Worm (Caenorhabditis elegans) whole organism, L3 larva: ENCODE data around the gene K08F4.5.

ENCODE experiments used
- R02D3.7 ChIP-seq: fragments of 150-350 bp; optimal IDR thresholded peaks from 2 replicates; lab custom pipeline; 2014; ENCODE audit warnings: missing biosample characterization, missing genetic modification characterization
- ZK546.5 ChIP-seq: sonication (generic microtip); optimal IDR thresholded peaks from 2 replicates; lab custom pipeline; 2017; ENCODE audit warnings: missing biosample characterization, missing genetic modification characterization
- ama-1 ChIP-seq: fragments of 150-350 bp; optimal IDR thresholded peaks from 2 replicates; lab custom pipeline; 2018
- ceh-28 ChIP-seq: fragments of 150-350 bp; optimal IDR thresholded peaks from 2 replicates; lab custom pipeline; 2014; ENCODE audit warnings: missing biosample characterization, missing genetic modification reagents, missing genetic modification characterization
- ceh-9 ChIP-seq: sonication (generic microtip); optimal IDR thresholded peaks from 2 replicates; lab custom pipeline; 2018; ENCODE audit warnings: missing biosample characterization, missing genetic modification characterization
- daf-12 ChIP-seq: fragments of 150-350 bp; optimal IDR thresholded peaks from 2 replicates; lab custom pipeline; 2014; ENCODE audit warnings: missing biosample characterization, missing genetic modification reagents, missing genetic modification characterization
- egl-5 ChIP-seq: fragments of 150-350 bp; optimal IDR thresholded peaks from 2 replicates; lab custom pipeline; 2017; ENCODE audit warnings: missing biosample characterization, missing genetic modification reagents, missing genetic modification characterization, inconsistent platforms
- elt-2 ChIP-seq: sonication (generic microtip); optimal IDR thresholded peaks from 2 replicates; lab custom pipeline; 2016; ENCODE audit warnings: missing genetic modification reagents, mild to moderate bottlenecking, missing genetic modification characterization, missing compliant biosample characterization
- eor-1 ChIP-seq, 2 experiments: fragments of 150-350 bp; optimal IDR thresholded peaks; 2 replicates each; lab custom pipeline; 2014 to 2018; ENCODE audit warnings: missing biosample characterization in 2 of 2, missing genetic modification characterization in 2 of 2
- fos-1 ChIP-seq: fragments of 150-350 bp; optimal IDR thresholded peaks from 2 replicates; lab custom pipeline; 2014; ENCODE audit warnings: missing biosample characterization, missing genetic modification characterization
- hmg-11 ChIP-seq: sonication (generic microtip); optimal IDR thresholded peaks from 2 replicates; lab custom pipeline; 2016; ENCODE audit warnings: missing genetic modification characterization, missing compliant biosample characterization
- jun-1 ChIP-seq: fragments of 150-350 bp; optimal IDR thresholded peaks from 2 replicates; lab custom pipeline; 2014; ENCODE audit warnings: missing biosample characterization, missing genetic modification reagents, missing genetic modification characterization
- lin-15B ChIP-seq: fragments of 150-350 bp; optimal IDR thresholded peaks from 2 replicates; lab custom pipeline; 2014; ENCODE audit warnings: missing biosample characterization, missing genetic modification characterization
- mml-1 ChIP-seq: fragments of 150-350 bp; sonication (generic microtip); optimal IDR thresholded peaks from 3 replicates; lab custom pipeline; 2014; ENCODE audit warnings: missing biosample characterization, missing genetic modification characterization
- nfya-1 ChIP-seq: sonication (generic microtip); optimal IDR thresholded peaks from 2 replicates; lab custom pipeline; 2017; ENCODE audit warnings: missing genetic modification characterization, mild to moderate bottlenecking, missing compliant biosample characterization, antibody characterized with exemption, moderate library complexity; ENCODE audit not compliant: insufficient read depth
- nhr-23 ChIP-seq: fragments of 150-350 bp; optimal IDR thresholded peaks from 2 replicates; lab custom pipeline; 2014; ENCODE audit warnings: missing biosample characterization, missing genetic modification reagents, missing genetic modification characterization
- nhr-237 ChIP-seq: fragments of 150-350 bp; optimal IDR thresholded peaks from 2 replicates; lab custom pipeline; 2014; ENCODE audit warnings: missing biosample characterization, missing genetic modification characterization
- nhr-28 ChIP-seq: fragments of 150-350 bp; optimal IDR thresholded peaks from 2 replicates; lab custom pipeline; 2014; ENCODE audit warnings: missing biosample characterization, missing genetic modification characterization
- nhr-67 ChIP-seq: fragments of 150-350 bp; optimal IDR thresholded peaks from 2 replicates; lab custom pipeline; 2014; ENCODE audit warnings: missing biosample characterization, missing genetic modification characterization
- nhr-77 ChIP-seq: fragments of 150-350 bp; optimal IDR thresholded peaks from 2 replicates; lab custom pipeline; 2014; ENCODE audit warnings: missing biosample characterization, missing genetic modification characterization
- pha-4 ChIP-seq: fragments of 150-350 bp; optimal IDR thresholded peaks from 2 replicates; lab custom pipeline; 2014; ENCODE audit warnings: missing biosample characterization, missing genetic modification reagents, missing genetic modification characterization
- sea-2 ChIP-seq: fragments of 150-350 bp; sonication (generic microtip); optimal IDR thresholded peaks from 4 replicates; lab custom pipeline; 2014; ENCODE audit warnings: missing biosample characterization, missing genetic modification reagents, missing genetic modification characterization
- skn-1 ChIP-seq: fragments of 150-350 bp; optimal IDR thresholded peaks from 2 replicates; lab custom pipeline; 2014; ENCODE audit warnings: missing biosample characterization, missing genetic modification characterization
- unc-39 ChIP-seq: sonication (generic microtip); optimal IDR thresholded peaks from 4 replicates; lab custom pipeline; 2017; ENCODE audit warnings: missing biosample characterization, missing genetic modification characterization
- unc-62 ChIP-seq: fragments of 150-350 bp; sonication (generic microtip); optimal IDR thresholded peaks from 4 replicates; lab custom pipeline; 2014; ENCODE audit warnings: missing biosample characterization, missing genetic modification reagents, missing genetic modification characterization
- zag-1 ChIP-seq: fragments of 150-350 bp; optimal IDR thresholded peaks from 2 replicates; lab custom pipeline; 2014; ENCODE audit warnings: missing biosample characterization, missing genetic modification characterization
- ztf-11 ChIP-seq: fragments of 150-350 bp; optimal IDR thresholded peaks from 2 replicates; lab custom pipeline; 2014; ENCODE audit warnings: missing biosample characterization, missing genetic modification characterization
- ztf-4 ChIP-seq: fragments of 150-350 bp; optimal IDR thresholded peaks from 2 replicates; lab custom pipeline; 2014; ENCODE audit warnings: missing biosample characterization, missing genetic modification characterization

The K08F4.5 gene

DNA sequence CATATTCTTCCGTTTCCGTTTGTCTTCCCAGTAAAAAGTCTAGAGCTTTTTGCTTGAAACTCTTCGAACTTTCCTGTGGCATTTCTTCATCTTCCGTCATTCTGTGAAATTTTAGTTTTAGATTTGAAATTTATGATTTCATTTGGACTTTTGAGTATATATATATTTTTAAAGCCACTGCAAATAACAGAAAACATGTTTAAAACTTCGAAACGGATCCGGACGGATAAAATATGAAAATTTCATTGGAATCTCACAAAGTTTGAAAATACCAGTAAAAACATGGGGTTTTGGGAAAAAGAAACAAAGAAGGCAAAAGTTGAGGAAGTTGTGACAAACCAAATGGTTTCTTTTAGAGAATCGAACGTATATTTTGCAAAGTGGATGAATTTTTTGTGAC lies 13.2 kb upstream of the K08F4.5 start, which contains the start of gene pigs-1:
Gene pigs-1, minus strand, starts transcription at position 101 of the 400 bp plus-strand sequence.
- TF ChIP-seq eor-1 (tag; optimal IDR thresholded peaks at IDR 0.05; lab: Kevin White, UChicago) (no peak), ceh-28 (tag; lab: Kevin White, UChicago) (no peak), zag-1 (tag; lab: Kevin White, UChicago) (no peak), ama-1 (lab: Kevin White, UChicago) (no peak), unc-62 (GFP tag; lab: Kevin White, UChicago) (no peak), lin-15B (tag; lab: Kevin White, UChicago) (no peak), ztf-4 (no peak), ceh-9 (tag; lab: Kevin White, UChicago) (no peak), nhr-23 (no peak)
- TF ChIP-seq, all 47 proteins: peak for 0

DNA sequence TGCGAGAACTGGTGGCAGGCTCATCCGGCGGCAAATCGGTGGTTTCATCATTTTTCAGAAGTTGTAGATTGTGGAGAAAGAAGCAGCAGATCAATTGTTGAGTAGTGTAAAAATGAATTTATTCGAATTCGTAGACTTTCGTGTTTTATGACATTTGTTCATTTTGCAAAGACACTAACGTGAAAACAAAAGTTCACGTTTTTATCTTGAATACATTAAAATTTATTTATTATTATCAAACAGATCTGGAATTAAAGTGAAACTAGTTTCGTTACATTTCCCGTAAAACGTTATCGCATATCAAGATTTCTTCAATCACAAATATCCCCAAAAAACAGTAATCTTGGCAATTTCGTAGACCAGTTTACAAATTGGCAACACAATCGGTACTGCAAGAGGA lies 11.2 kb upstream of the K08F4.5 start, which contains the start of gene T14G10.8:
Gene T14G10.8, minus strand, starts transcription at position 101 of the 400 bp plus-strand sequence.
- TF ChIP-seq zag-1 (tag; lab: Kevin White, UChicago) (no peak), nhr-237 (no peak), mml-1 (tag; lab: Kevin White, UChicago) (no peak), ztf-11 (tag; lab: Kevin White, UChicago) (no peak)

DNA sequence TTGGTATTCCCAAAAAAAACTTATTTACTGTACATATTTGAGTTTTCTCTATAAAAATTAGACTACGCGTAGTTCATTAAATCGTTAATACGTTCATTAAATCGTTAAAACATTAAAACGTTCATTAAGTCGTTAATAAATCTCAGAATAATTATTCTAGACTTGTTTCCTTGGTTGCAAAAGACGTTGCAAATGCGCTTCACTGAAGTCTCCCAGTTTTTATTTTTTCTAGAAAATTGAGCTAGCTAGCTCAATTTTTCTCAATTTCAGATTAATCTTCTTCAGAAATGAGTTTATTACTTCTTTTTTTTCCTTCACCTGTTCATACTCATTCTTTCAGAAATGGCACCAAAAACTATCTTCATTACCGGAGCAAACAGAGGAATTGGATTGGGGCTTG lies 9.2 kb upstream of the K08F4.5 start:
- TF ChIP-seq daf-12: no peak
- no peak for TF ChIP-seq fos-1
- no peak for TF ChIP-seq R02D3.7
- TF ChIP-seq elt-2 (tag; lab: Kevin White, UChicago): no peak
- no peak for TF ChIP-seq eor-1 (tag; optimal IDR thresholded peaks at IDR 0.05; lab: Kevin White, UChicago)
- no peak for TF ChIP-seq nhr-28 (tag; lab: Kevin White, UChicago)

DNA sequence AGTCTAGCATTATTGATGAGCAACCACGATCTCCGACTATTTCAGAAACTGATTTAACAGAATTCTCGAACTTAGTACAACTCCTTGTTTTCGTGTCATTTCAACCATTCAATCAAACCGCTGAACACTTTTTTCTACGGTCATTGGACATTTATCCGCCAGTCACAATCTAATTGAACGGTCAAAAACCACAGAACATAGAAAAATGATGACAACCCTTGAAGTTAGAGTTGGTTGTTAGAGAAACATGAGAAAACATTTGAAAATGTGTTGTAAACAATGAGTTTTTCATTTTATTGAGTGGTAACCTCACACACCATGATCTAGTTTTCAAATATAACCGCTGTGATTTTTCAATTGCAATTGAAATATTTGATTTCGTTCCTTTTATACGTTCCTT lies 8.8 kb upstream of the K08F4.5 start:
- TF ChIP-seq ZK546.5 (tag; lab: Kevin White, UChicago) (no peak), ztf-11 (tag; lab: Kevin White, UChicago) (no peak), nhr-67 (no peak), jun-1 (tag; lab: Kevin White, UChicago) (no peak), egl-5 (tag; lab: Kevin White, UChicago) (no peak)

DNA sequence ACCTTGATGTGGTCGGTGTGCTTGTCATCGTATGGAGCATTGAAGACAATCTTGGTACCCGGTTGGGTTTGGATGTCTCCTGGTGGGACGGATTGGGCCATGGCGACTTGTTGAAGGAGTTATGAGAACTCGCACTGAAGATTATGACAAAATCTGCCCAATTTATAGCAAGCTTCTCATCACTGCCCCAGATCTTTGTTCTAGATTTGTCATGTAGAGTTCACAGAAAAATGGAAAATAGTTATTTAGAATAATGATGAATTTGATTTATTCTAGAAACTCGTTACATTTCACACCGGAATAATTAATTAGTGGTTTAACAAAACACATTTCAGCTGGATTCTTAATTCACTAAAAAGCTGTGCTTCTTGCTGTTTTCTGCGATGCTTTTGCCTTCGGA lies 7.9 kb upstream of the K08F4.5 start, which contains the start of gene msp-38:
Gene msp-38, minus strand, starts transcription at position 101 of the 400 bp plus-strand sequence.
- TF ChIP-seq nhr-77 (tag; lab: Kevin White, UChicago) (no peak), zag-1 (tag; lab: Kevin White, UChicago) (no peak), hmg-11 (tag; lab: Kevin White, UChicago) (no peak), pha-4 (tag; lab: Kevin White, UChicago) (no peak), sea-2 (GFP tag; lab: Kevin White, UChicago) (no peak)
- TF ChIP-seq, all 47 proteins: peak for 0

DNA sequence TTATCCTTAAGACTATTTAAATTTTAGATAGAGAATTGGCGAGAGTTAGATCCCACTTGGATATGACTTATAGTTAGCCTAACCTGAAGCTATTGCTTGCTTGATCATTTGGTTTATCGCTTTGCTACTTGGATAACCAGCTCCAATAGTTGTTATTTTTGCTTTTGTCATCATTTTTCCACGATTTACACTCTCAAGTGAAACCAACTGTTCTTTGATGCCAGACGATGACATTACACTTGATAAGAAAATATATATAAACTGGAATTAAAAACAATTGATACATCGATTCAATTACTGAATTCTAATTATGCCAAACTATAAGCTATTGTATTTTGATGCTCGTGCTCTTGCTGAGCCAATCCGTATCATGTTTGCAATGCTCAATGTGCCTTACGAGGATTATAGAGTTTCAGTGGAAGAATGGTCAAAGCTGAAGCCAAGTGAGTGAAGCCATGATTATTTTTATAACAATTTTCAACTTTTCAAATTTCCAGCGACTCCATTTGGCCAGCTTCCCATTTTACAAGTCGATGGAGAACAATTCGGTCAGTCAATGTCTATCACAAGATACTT lies 6.3 kb upstream of the K08F4.5 start, which contains the start of the genes gst-2, gst-4 and dhs-12:
Gene gst-2, minus strand, starts transcription at position 132 of the 576 bp plus-strand sequence.
Gene gst-4, plus strand, starts transcription at position 296 of the 576 bp plus-strand sequence.
Gene dhs-12, plus strand, starts transcription at position 526 of the 576 bp plus-strand sequence.
- TF ChIP-seq sea-2 (GFP tag; lab: Kevin White, UChicago) (no peak), skn-1 (tag; lab: Kevin White, UChicago) (peak; percentile 43)
- TF ChIP-seq, all 47 proteins: peak for 1

DNA sequence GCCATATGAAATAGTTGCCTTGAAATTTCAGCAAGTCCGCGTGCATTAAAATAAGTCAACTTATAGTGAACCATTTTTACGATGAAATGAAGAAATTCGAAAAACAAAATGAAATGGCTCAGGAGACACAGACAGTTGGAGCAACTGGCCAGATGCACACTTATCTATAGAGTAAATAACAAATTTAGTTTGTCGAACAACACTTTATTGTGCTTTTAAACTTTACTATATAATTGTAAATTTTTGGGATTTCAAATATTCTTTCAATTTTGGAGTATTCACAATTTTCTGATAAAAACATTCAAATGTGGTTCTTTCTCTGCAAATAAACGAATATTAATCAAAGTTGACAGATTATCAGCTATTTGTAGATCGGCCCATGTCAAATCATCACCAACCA lies 4.4 kb upstream of the K08F4.5 start, which contains the start of gene gst-3:
Gene gst-3, minus strand, starts transcription at position 101 of the 400 bp plus-strand sequence.
- TF ChIP-seq nfya-1 (tag; lab: Kevin White, UChicago): no peak
- no peak for TF ChIP-seq unc-39 (tag; lab: Kevin White, UChicago)
- peak; percentile 33 for TF ChIP-seq pha-4 (tag; lab: Kevin White, UChicago)
